Fruit fly (Drosophila melanogaster): ENCODE data around the gene CG5880.

- TF ChIP-seq fkh (GFP tag; optimal IDR thresholded peaks at IDR 0.05) (peak; percentile 77), CG1621 (tag; optimal IDR thresholded peaks at IDR 0.05) (no peak), CG11762 (GFP tag; optimal IDR thresholded peaks at IDR 0.05; ENCODE audit: insufficient read depth) (peak; percentile 64), CG8119 (GFP tag; IDR thresholded peaks at IDR 0.05) (peak; percentile 84), fd59A (GFP tag; optimal IDR thresholded peaks at IDR 0.05) (peak; percentile 78)
Observed at dm6 chr3R:27111784-27112602, 4.6 kb upstream of the CG5880 start, which contains the start of the genes gb and CG5815.

All from whole organism, prepupa.